Fruit fly (Drosophila melanogaster): ENCODE data around the gene abd-A.
A peak's percentile ranks its signal among the peaks of the same experiment; 100 is the strongest.

abd-A gene

dm6 chr3R:16861217-16861616 lies 31.4 kb upstream of the abd-A start (continued):
- no peak for TF ChIP-seq Nf-YC (tag; optimal IDR thresholded peaks at IDR 0.05)
- TF ChIP-seq sima (GFP tag; optimal IDR thresholded peaks at IDR 0.05) = no peak
- TF ChIP-seq CG4424 (GFP tag; optimal IDR thresholded peaks at IDR 0.05) = peak; percentile 11
- no peak for TF ChIP-seq kay (GFP tag; optimal IDR thresholded peaks at IDR 0.05)
- no peak for TF ChIP-seq CrebB (tag; optimal IDR thresholded peaks at IDR 0.05)
- TF ChIP-seq D19A (tag; optimal IDR thresholded peaks at IDR 0.05) = no peak
- TF ChIP-seq CG12744 (GFP tag; optimal IDR thresholded peaks at IDR 0.05) = no peak
- TF ChIP-seq Ets65A (GFP tag) = peak; percentile 51
- no peak for TF ChIP-seq CG4820 (GFP tag; optimal IDR thresholded peaks at IDR 0.05)

DNA sequence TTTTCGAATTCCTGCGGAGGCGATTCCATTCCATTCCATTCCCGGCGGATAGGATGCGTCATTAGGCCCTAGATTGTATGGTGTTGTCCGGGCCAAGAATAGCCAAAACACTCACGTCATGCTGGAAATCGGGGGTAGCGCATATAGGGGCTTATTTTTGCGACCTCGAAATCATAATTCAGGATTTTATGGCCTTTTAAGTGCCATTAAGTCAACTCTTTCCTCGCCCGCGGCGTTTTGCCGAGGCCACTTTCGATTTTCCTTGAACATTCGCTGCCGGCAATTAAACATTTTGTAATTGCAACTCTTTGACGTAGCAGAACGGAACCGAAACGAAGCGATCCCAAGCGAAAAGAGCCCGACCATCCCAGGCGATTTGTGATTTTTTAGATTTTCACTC lies 29.8 kb upstream of the abd-A start:
- TF ChIP-seq cad (GFP tag; optimal IDR thresholded peaks at IDR 0.05) = peak; percentile 76
- TF ChIP-seq zen (tag; optimal IDR thresholded peaks at IDR 0.05) = peak; percentile 63
- TF ChIP-seq tll (GFP tag; optimal IDR thresholded peaks at IDR 0.05) = peak in 1 of 2 experiments; percentile 44
- TF ChIP-seq CG10565 (GFP tag; optimal IDR thresholded peaks at IDR 0.05) = no peak
- TF ChIP-seq hth (optimal IDR thresholded peaks at IDR 0.05) = peak; percentile 19
- no peak for TF ChIP-seq CG2199 (GFP tag; IDR thresholded peaks at IDR 0.05)
- TF ChIP-seq Ets65A (GFP tag) = no peak

DNA sequence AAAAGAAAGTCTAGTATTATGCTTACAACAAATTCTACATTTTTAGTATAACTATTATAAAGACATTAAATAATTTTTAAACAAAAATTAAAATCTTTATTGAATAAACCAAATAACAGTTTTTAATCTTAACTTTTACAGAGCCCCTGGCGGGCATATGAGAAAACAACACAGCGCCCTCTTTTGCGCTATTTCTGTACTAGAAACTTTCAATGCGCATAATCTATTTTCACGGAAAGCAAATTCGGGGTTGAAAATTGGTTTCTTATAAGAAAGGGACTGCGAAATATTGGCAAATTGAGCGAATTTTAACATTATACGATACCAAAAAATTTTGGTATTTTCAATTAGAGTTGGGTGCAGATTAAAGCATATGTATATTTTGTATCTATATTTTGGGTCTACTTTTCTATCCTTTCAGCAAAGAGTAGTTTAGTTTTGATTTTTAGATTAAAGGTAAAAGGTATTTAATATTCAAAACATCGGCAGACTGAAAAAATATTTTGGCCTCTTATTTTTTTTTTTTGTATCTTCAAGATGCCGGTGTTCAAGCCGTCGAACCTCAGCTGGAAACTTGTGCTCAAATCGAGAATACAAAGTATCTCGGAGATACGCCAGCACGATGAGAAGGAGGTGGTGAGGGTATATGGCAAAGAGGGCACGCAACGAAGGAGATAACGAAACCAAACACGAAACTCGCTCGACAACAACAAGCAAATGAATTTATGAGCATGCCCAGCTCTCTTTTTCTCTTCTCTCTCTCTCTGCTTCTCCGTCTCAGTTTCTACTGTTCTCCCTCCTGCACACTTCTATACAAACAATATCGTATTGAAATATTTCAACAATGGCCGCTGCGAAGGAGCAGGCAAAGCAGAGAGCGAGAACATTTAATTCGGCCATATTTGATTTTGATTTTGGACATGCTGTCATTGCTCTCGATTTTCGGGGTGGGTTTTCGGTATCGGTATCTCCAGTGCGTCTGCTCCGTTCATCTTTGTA lies 27.5 kb upstream of the abd-A start:
- TF ChIP-seq CG13894 (tag; optimal IDR thresholded peaks at IDR 0.05) = no peak
- TF ChIP-seq Antp (GFP tag; optimal IDR thresholded peaks at IDR 0.05) = no peak
- peak; percentile 17 for TF ChIP-seq mirr (GFP tag; optimal IDR thresholded peaks at IDR 0.05)
- TF ChIP-seq chif (GFP tag; optimal IDR thresholded peaks at IDR 0.05) = peak in 1 of 2 experiments; percentile 42
- TF ChIP-seq CG12769 (tag; optimal IDR thresholded peaks at IDR 0.05) = no peak
- TF ChIP-seq PHDP (tag; optimal IDR thresholded peaks at IDR 0.05) = peak; percentile 8
- peak; percentile 32 for TF ChIP-seq CG17829 (tag; optimal IDR thresholded peaks at IDR 0.05)
- TF ChIP-seq bsh (GFP tag; optimal IDR thresholded peaks at IDR 0.05) = peak in 1 of 2 experiments; percentile 21
- no peak for TF ChIP-seq Poxn (GFP tag; IDR thresholded peaks at IDR 0.05)
- TF ChIP-seq Med (GFP tag) = peak; percentile 36
- TF ChIP-seq CG7839 (tag; optimal IDR thresholded peaks at IDR 0.05) = peak; percentile 35
- TF ChIP-seq Atf-2 (GFP tag; optimal IDR thresholded peaks at IDR 0.05) = peak; percentile 3
- 0 out of 2 replicates have a peak, but pooled peaks have one; percentile 19 for TF ChIP-seq CG17328 (GFP tag; IDR thresholded peaks at IDR 0.05)
- peak; percentile 62 for TF ChIP-seq Xbp1 (GFP tag; optimal IDR thresholded peaks at IDR 0.05)
- TF ChIP-seq CG34376 (GFP tag; optimal IDR thresholded peaks at IDR 0.05) = peak; percentile 17
- no peak for TF ChIP-seq Sry-δ (GFP tag; optimal IDR thresholded peaks at IDR 0.05)
- peak; percentile 69 for TF ChIP-seq Deaf1 (tag; optimal IDR thresholded peaks at IDR 0.05)
- peak; percentile 19; the same call in 1 of the 2 replicates for TF ChIP-seq CG14667 (GFP tag; IDR thresholded peaks at IDR 0.05)
- peak; percentile 28 for TF ChIP-seq CG18262 (tag; optimal IDR thresholded peaks at IDR 0.05)
- TF ChIP-seq Chrac-16 (GFP tag; optimal IDR thresholded peaks at IDR 0.05) = peak; percentile 52
- TF ChIP-seq CoRest (tag; optimal IDR thresholded peaks at IDR 0.05) = peak; percentile 44
- TF ChIP-seq grau (tag; optimal IDR thresholded peaks at IDR 0.05) = peak; percentile 32
- TF ChIP-seq H2.0 (GFP tag; IDR thresholded peaks at IDR 0.05) = peak; percentile 14; the same call in 1 of the 2 replicates
- 0 out of 3 replicates have a peak, but pooled peaks have one; percentile 12 for TF ChIP-seq CG2199 (GFP tag; IDR thresholded peaks at IDR 0.05)
- peak; percentile 70 for TF ChIP-seq CG15479 (GFP tag; optimal IDR thresholded peaks at IDR 0.05)
- TF ChIP-seq CG15696 (tag; optimal IDR thresholded peaks at IDR 0.05) = peak; percentile 29
- TF ChIP-seq CG4360 (GFP tag; IDR thresholded peaks at IDR 0.05) = peak; percentile 92
- no peak for TF ChIP-seq Eip74EF (GFP tag; optimal IDR thresholded peaks at IDR 0.05)
- peak; percentile 18; the same call in 1 of the 2 replicates for TF ChIP-seq chm (GFP tag; IDR thresholded peaks at IDR 0.05)
- peak; percentile 48 for TF ChIP-seq ash1 (GFP tag; optimal IDR thresholded peaks at IDR 0.05)
- TF ChIP-seq CG15073 (GFP tag; optimal IDR thresholded peaks at IDR 0.05) = no peak
